Worm (Caenorhabditis elegans) whole organism, L4 larva: ENCODE measurements around the gene fbxa-35.

Experiments used
- F10B5.3 ChIP-seq: sonication (generic microtip); optimal IDR thresholded peaks from 2 replicates; lab custom pipeline; 2016; ENCODE audit warnings: mild to moderate bottlenecking, missing genetic modification characterization, missing compliant biosample characterization
- Y105C5A.15 ChIP-seq: fragments of 200-800 bp; sonication (Bioruptor generic); IDR thresholded peaks from 2 replicates; pipeline ENCODE4 v1.3.6; 2022; ENCODE audit warnings: missing genetic modification characterization, missing compliant biosample characterization
- Y75B8A.6 ChIP-seq: fragments of 200-800 bp; sonication (Bioruptor generic); IDR thresholded peaks from 2 replicates; pipeline ENCODE4 v1.3.6; 2022; ENCODE audit warnings: missing genetic modification reagents, missing genetic modification characterization, missing compliant biosample characterization
- aha-1 ChIP-seq: fragments of 150-350 bp; peaks from one replicate; lab custom pipeline; 2014; ENCODE audit warnings: missing biosample characterization, missing genetic modification characterization
- aly-2 ChIP-seq: sonication (generic microtip); optimal IDR thresholded peaks from 2 replicates; lab custom pipeline; 2018; ENCODE audit warnings: missing biosample characterization, missing genetic modification characterization
- ceh-28 ChIP-seq: fragments of 150-350 bp; optimal IDR thresholded peaks from 2 replicates; lab custom pipeline; 2014; ENCODE audit warnings: missing biosample characterization, missing genetic modification reagents, missing genetic modification characterization
- ceh-32 ChIP-seq: sonication (generic microtip); optimal IDR thresholded peaks from 2 replicates; lab custom pipeline; 2016; ENCODE audit warnings: mild to moderate bottlenecking, missing genetic modification characterization, missing compliant biosample characterization; ENCODE audit not compliant: poor library complexity
- ceh-62 ChIP-seq: sonication (generic microtip); optimal IDR thresholded peaks from 2 replicates; lab custom pipeline; 2017; ENCODE audit warnings: missing biosample characterization, missing genetic modification characterization
- cey-2 ChIP-seq: sonication (generic microtip); optimal IDR thresholded peaks from 3 replicates; lab custom pipeline; 2017; ENCODE audit warnings: missing genetic modification characterization, mild to moderate bottlenecking, missing compliant biosample characterization, antibody characterized with exemption, borderline replicate concordance; ENCODE audit not compliant: insufficient read depth
- ctbp-1 ChIP-seq: fragments of 200-800 bp; sonication (Bioruptor generic); IDR thresholded peaks from 2 replicates; pipeline ENCODE4 v1.3.6; 2022; ENCODE audit warnings: missing genetic modification reagents, missing genetic modification characterization, missing compliant biosample characterization
- daf-12 ChIP-seq: fragments of 150-350 bp; optimal IDR thresholded peaks from 2 replicates; lab custom pipeline; 2014; ENCODE audit warnings: missing biosample characterization, missing genetic modification reagents, missing genetic modification characterization
- daf-16 ChIP-seq, 3 experiments: sonication (generic microtip); optimal IDR thresholded peaks; 2 replicates each; lab custom pipeline; 2016 to 2017; ENCODE audit warnings: missing genetic modification characterization in 3 of 3, missing genetic modification reagents in 3 of 3, mild to moderate bottlenecking in 2 of 3, missing compliant biosample characterization in 2 of 3, missing biosample characterization in 1 of 3, moderate library complexity in 1 of 3
- daf-8 ChIP-seq: fragments of 200-800 bp; sonication (Bioruptor generic); IDR thresholded peaks from 2 replicates; pipeline ENCODE4 v1.3.6; 2022; ENCODE audit warnings: missing genetic modification characterization, missing compliant biosample characterization
- dmd-6 ChIP-seq: fragments of 200-800 bp; sonication (Bioruptor generic); IDR thresholded peaks from 2 replicates; pipeline ENCODE4 v1.3.6; 2022; ENCODE audit warnings: missing genetic modification reagents, missing genetic modification characterization, missing compliant biosample characterization
- duxl-1 ChIP-seq: sonication (generic microtip); optimal IDR thresholded peaks from 2 replicates; lab custom pipeline; 2016; ENCODE audit warnings: mild to moderate bottlenecking, missing genetic modification characterization, moderate library complexity, missing compliant biosample characterization; ENCODE audit not compliant: poor library complexity
- egl-43 ChIP-seq: fragments of 200-800 bp; sonication (Bioruptor generic); IDR thresholded peaks from 2 replicates; pipeline ENCODE4 v1.3.6; 2022; ENCODE audit warnings: missing genetic modification reagents, missing genetic modification characterization, missing compliant biosample characterization
- fos-1 ChIP-seq: fragments of 150-350 bp; optimal IDR thresholded peaks from 2 replicates; lab custom pipeline; 2014; ENCODE audit warnings: missing biosample characterization, missing genetic modification characterization
- hlh-11 ChIP-seq: fragments of 200-800 bp; sonication (Bioruptor generic); optimal IDR thresholded peaks from 2 replicates; lab custom pipeline; 2018; ENCODE audit warnings: mild to moderate bottlenecking, missing genetic modification characterization, missing compliant biosample characterization
- jun-1 ChIP-seq: fragments of 150-350 bp; optimal IDR thresholded peaks from 2 replicates; lab custom pipeline; 2014; ENCODE audit warnings: missing biosample characterization, missing genetic modification reagents, missing genetic modification characterization
- lim-7 ChIP-seq: fragments of 200-800 bp; sonication (Bioruptor generic); IDR thresholded peaks from 2 replicates; pipeline ENCODE4 v1.3.6; 2022; ENCODE audit warnings: missing genetic modification characterization, missing compliant biosample characterization
- lin-1 ChIP-seq: fragments of 200-800 bp; sonication (Bioruptor generic); IDR thresholded peaks from 2 replicates; pipeline ENCODE4 v1.3.6; 2022; ENCODE audit warnings: missing genetic modification reagents, missing genetic modification characterization, missing compliant biosample characterization
- lin-15B ChIP-seq: fragments of 150-350 bp; sonication (generic microtip); optimal IDR thresholded peaks from 3 replicates; lab custom pipeline; 2014; ENCODE audit warnings: missing biosample characterization, missing genetic modification characterization
- lin-39 ChIP-seq: fragments of 150-350 bp; optimal IDR thresholded peaks from 2 replicates; lab custom pipeline; 2014; ENCODE audit warnings: missing biosample characterization, missing genetic modification reagents, missing genetic modification characterization
- lir-3 ChIP-seq: sonication (generic microtip); optimal IDR thresholded peaks from 2 replicates; lab custom pipeline; 2016; ENCODE audit warnings: mild to moderate bottlenecking, missing genetic modification characterization, missing compliant biosample characterization
- madf-9 ChIP-seq: fragments of 200-800 bp; sonication (Bioruptor generic); conservative IDR thresholded peaks from 2 replicates; pipeline ENCODE4 v1.3.6; 2022; ENCODE audit warnings: missing genetic modification reagents, missing genetic modification characterization, missing compliant biosample characterization
- mxl-3 ChIP-seq: fragments of 200-800 bp; sonication (Bioruptor generic); optimal IDR thresholded peaks from 2 replicates; lab custom pipeline; 2018; ENCODE audit warnings: mild to moderate bottlenecking, missing genetic modification characterization, missing compliant biosample characterization
- nhr-11 ChIP-seq: fragments of 150-350 bp; optimal IDR thresholded peaks from 2 replicates; lab custom pipeline; 2014; ENCODE audit warnings: missing biosample characterization, missing genetic modification characterization
- nhr-77 ChIP-seq: fragments of 150-350 bp; optimal IDR thresholded peaks from 2 replicates; lab custom pipeline; 2014; ENCODE audit warnings: missing biosample characterization, missing genetic modification characterization
- php-3 ChIP-seq: fragments of 200-800 bp; sonication (Bioruptor generic); IDR thresholded peaks from 2 replicates; pipeline ENCODE4 v1.3.6; 2022; ENCODE audit warnings: missing genetic modification reagents, missing genetic modification characterization, missing compliant biosample characterization
- rbr-2 ChIP-seq: sonication (generic microtip); optimal IDR thresholded peaks from 2 replicates; lab custom pipeline; 2016; ENCODE audit warnings: missing genotype, missing genetic modification characterization, missing compliant biosample characterization
- saeg-2 ChIP-seq: fragments of 200-800 bp; sonication (Bioruptor generic); IDR thresholded peaks from 2 replicates; pipeline ENCODE4 v1.3.6; 2022; ENCODE audit warnings: missing genetic modification reagents, missing genetic modification characterization, missing compliant biosample characterization
- sdz-12 ChIP-seq: fragments of 200-800 bp; sonication (Bioruptor generic); optimal IDR thresholded peaks from 2 replicates; lab custom pipeline; 2018; ENCODE audit warnings: mild to moderate bottlenecking, missing genetic modification characterization, missing compliant biosample characterization
- set-16 ChIP-seq: fragments of 200-800 bp; sonication (Bioruptor generic); IDR thresholded peaks from 2 replicates; pipeline ENCODE4 v1.3.6; 2022; ENCODE audit warnings: missing genetic modification reagents, missing genetic modification characterization, missing compliant biosample characterization
- snpc-4 ChIP-seq: fragments of 150-350 bp; optimal IDR thresholded peaks from 2 replicates; lab custom pipeline; 2014; ENCODE audit warnings: missing biosample characterization, missing genetic modification characterization
- zfp-2 ChIP-seq: sonication (generic microtip); optimal IDR thresholded peaks from 2 replicates; lab custom pipeline; 2016; ENCODE audit warnings: mild to moderate bottlenecking, missing genetic modification characterization, missing compliant biosample characterization
- zfp-3 ChIP-seq: fragments of 200-800 bp; sonication (Bioruptor generic); conservative IDR thresholded peaks from 2 replicates; pipeline ENCODE4 v1.3.6; 2022; ENCODE audit warnings: missing genetic modification reagents, missing genetic modification characterization, missing compliant biosample characterization
- zip-2 ChIP-seq: fragments of 150-350 bp; optimal IDR thresholded peaks from 2 replicates; lab custom pipeline; 2014; ENCODE audit warnings: missing biosample characterization, missing genetic modification characterization
- ztf-7 ChIP-seq: fragments of 150-350 bp; optimal IDR thresholded peaks from 2 replicates; lab custom pipeline; 2014; ENCODE audit warnings: missing biosample characterization, missing genetic modification characterization

Gene fbxa-35

DNA sequence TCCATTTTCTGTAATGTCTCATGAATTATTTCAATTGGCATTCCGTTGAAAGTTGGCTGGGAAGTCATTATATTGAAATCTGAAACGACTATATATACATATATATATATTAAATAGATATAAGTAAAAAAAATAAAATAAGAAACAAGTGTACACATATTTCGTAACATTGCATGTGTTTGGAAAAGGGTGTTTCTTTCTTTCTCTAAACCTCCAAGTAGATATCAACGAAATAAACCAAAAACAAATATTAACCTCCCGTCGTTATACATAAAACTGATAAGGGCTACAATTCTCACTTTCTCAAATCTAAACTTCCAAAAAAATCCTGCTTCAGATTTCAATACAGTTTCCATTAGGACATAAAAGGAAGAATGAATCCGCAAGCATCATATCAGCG, 12.7 kb downstream of the fbxa-35 start, which contains the start of gene fbxa-79 (continued):
- TF ChIP-seq duxl-1 (tag; lab: Kevin White, UChicago) (no peak), saeg-2 (GFP tag; lab: Robert Waterston, UW) (no peak), lin-15B (tag; lab: Kevin White, UChicago) (no peak), egl-43 (no peak), daf-8 (GFP tag; lab: Robert Waterston, UW) (no peak), hlh-11 (tag; lab: Kevin White, UChicago) (peak; percentile 31), lin-39 (tag; lab: Kevin White, UChicago) (no peak), zfp-3 (GFP tag; lab: Robert Waterston, UW) (no peak), daf-16 (GFP tag; optimal IDR thresholded peaks at IDR 0.05; lab: Kevin White, UChicago) (no peak), daf-16 (tag; optimal IDR thresholded peaks at IDR 0.05; lab: Kevin White, UChicago) (peak; percentile 71), lin-1 (no peak), cey-2 (no peak), fos-1 (no peak), nhr-77 (tag; lab: Kevin White, UChicago) (no peak), Y75B8A.6 (no peak), ceh-62 (tag; lab: Kevin White, UChicago) (no peak), nhr-11 (tag; lab: Kevin White, UChicago) (no peak), ceh-28 (tag; lab: Kevin White, UChicago) (no peak), php-3 (GFP tag; lab: Robert Waterston, UW) (no peak)

DNA sequence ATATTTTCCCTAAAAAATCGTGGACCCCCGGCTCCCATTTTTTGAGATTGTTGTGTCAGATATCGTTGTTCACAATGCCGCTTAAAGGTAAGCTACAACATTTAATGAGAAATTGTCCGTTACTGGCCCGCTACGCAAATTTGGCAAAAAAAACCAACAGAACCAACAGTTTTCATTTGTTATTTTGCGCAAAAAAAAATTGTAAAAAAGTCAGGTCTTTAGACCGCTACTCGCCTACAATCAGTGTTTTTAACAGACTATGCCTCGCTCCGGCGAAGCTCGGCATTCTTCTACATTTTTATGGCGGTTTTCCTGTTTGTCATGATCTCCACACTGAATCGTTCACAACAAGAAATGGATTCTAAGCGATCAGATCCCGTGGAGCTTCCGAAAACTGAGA, 13.4 kb downstream of the fbxa-35 start, which contains the start of gene Y82E9BL.12:
Y82E9BL.12 (plus strand) TSS at position 301 of the 400 bp plus-strand sequence.
- TF ChIP-seq aly-2 (tag; lab: Kevin White, UChicago) (no peak), mxl-3 (GFP tag; lab: Kevin White, UChicago) (no peak), set-16 (GFP tag; lab: Robert Waterston, UW) (no peak), lim-7 (GFP tag; lab: Robert Waterston, UW) (no peak), ztf-7 (no peak), daf-12 (tag; lab: Kevin White, UChicago) (no peak), madf-9 (GFP tag; lab: Robert Waterston, UW) (no peak), ceh-62 (tag; lab: Kevin White, UChicago) (no peak), sdz-12 (no peak), zip-2 (tag; lab: Kevin White, UChicago) (no peak), ceh-28 (tag; lab: Kevin White, UChicago) (no peak), dmd-6 (GFP tag; lab: Robert Waterston, UW) (no peak), F10B5.3 (no peak), egl-43 (no peak), rbr-2 (tag; lab: Kevin White, UChicago) (no peak), zfp-2 (tag; lab: Kevin White, UChicago) (no peak), lir-3 (no peak), snpc-4 (tag; lab: Kevin White, UChicago) (no peak), Y105C5A.15 (GFP tag; lab: Robert Waterston, UW) (no peak)

DNA sequence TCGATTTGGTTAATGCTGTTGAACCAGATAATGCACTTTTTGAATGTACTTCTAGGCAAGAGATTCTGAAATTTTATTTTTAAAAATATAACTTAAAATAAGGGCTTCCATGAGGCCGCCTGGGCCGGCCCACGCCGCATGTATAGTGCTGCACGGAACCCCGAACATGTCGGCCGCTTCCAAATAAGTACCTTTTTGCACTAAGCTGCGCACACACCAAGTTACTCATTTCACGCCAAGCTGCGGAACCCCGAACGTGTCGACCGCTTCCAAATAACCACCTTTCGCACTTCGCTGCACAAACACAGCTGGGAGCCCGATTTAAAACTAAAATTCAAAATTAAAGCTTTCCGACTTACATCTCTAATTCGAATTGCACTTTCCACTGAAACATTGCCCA, 15.9 kb downstream of the fbxa-35 start:
- TF ChIP-seq aha-1 (tag; lab: Kevin White, UChicago) (no peak), hlh-11 (tag; lab: Kevin White, UChicago) (no peak), ctbp-1 (GFP tag; lab: Robert Waterston, UW) (no peak), ceh-32 (tag; lab: Kevin White, UChicago) (no peak), rbr-2 (tag; lab: Kevin White, UChicago) (no peak), jun-1 (tag; lab: Kevin White, UChicago) (no peak), ceh-62 (tag; lab: Kevin White, UChicago) (no peak)
